Fruit fly (Drosophila melanogaster) whole organism, embryonic: ENCODE data around the gene Cyt-c-p.

ENCODE experiments used
- Bgb ChIP-seq: fragments of 200-800 bp; sonication (Bioruptor generic); IDR thresholded peaks from 2 replicates; pipeline ENCODE4 v1.3.6; 2022; ENCODE audit warnings: missing biosample characterization, missing genetic modification characterization; ENCODE audit not compliant: partially characterized antibody
- Blimp-1 ChIP-seq: fragments of 200-800 bp; sonication (Bioruptor generic); optimal IDR thresholded peaks from 3 replicates; lab custom pipeline; 2018; ENCODE audit warnings: missing biosample characterization, missing genetic modification characterization, mild to moderate bottlenecking, moderate library complexity, missing genetic modification reagents
- CG10147 ChIP-seq: fragments of 200-800 bp; sonication (Bioruptor generic); optimal IDR thresholded peaks from 2 replicates; lab custom pipeline; 2019; ENCODE audit warnings: missing biosample characterization, mild to moderate bottlenecking, missing genetic modification characterization, moderate library complexity
- CG10431 ChIP-seq: fragments of 200-800 bp; sonication (Bioruptor generic); optimal IDR thresholded peaks from 3 replicates; lab custom pipeline; 2018; ENCODE audit warnings: missing biosample characterization, mild to moderate bottlenecking, missing genetic modification characterization
- CG10654 ChIP-seq: fragments of 200-800 bp; sonication (Bioruptor generic); optimal IDR thresholded peaks from 2 replicates; lab custom pipeline; 2016; ENCODE audit warnings: missing biosample characterization, missing genetic modification characterization
- CG12071 ChIP-seq: fragments of 200-800 bp; sonication (Bioruptor generic); optimal IDR thresholded peaks from 3 replicates; lab custom pipeline; 2018; ENCODE audit warnings: missing biosample characterization, mild to moderate bottlenecking, missing genetic modification characterization
- CG15269 ChIP-seq: fragments of 200-800 bp; sonication (Bioruptor generic); optimal IDR thresholded peaks from 2 replicates; lab custom pipeline; 2018; ENCODE audit warnings: missing biosample characterization, mild to moderate bottlenecking, missing genetic modification characterization, moderate library complexity
- CG1602 ChIP-seq: fragments of 200-800 bp; sonication (Bioruptor generic); optimal IDR thresholded peaks from 3 replicates; lab custom pipeline; 2016; ENCODE audit warnings: missing biosample characterization, missing genetic modification characterization
- CG1603 ChIP-seq: fragments of 200-800 bp; sonication (Bioruptor generic); optimal IDR thresholded peaks from 2 replicates; lab custom pipeline; 2019; ENCODE audit warnings: missing biosample characterization, mild to moderate bottlenecking, missing genetic modification characterization, moderate library complexity
- CG16779 ChIP-seq: fragments of 200-800 bp; sonication (Bioruptor generic); IDR thresholded peaks from 2 replicates; pipeline ENCODE4 v1.3.6; 2022; ENCODE audit warnings: missing biosample characterization, missing genetic modification characterization
- CG16815 ChIP-seq: fragments of 200-800 bp; sonication (Bioruptor generic); optimal IDR thresholded peaks from 3 replicates; lab custom pipeline; 2017; ENCODE audit warnings: missing biosample characterization, mild to moderate bottlenecking, missing genetic modification characterization
- CG17361 ChIP-seq: fragments of 200-800 bp; sonication (Bioruptor generic); IDR thresholded peaks from 3 replicates; pipeline ENCODE4 v1.3.6; 2022; ENCODE audit warnings: missing biosample characterization, missing genetic modification characterization
- CG17912 ChIP-seq: fragments of 200-800 bp; sonication (Bioruptor generic); optimal IDR thresholded peaks from 2 replicates; lab custom pipeline; 2018; ENCODE audit warnings: missing biosample characterization, mild to moderate bottlenecking, missing genetic modification characterization
- CG18619 ChIP-seq: fragments of 200-800 bp; sonication (Bioruptor generic); optimal IDR thresholded peaks from 3 replicates; lab custom pipeline; 2017; ENCODE audit warnings: missing biosample characterization, mild to moderate bottlenecking, missing genetic modification characterization
- CG2199 ChIP-seq: fragments of 200-800 bp; sonication (Bioruptor generic); IDR thresholded peaks from 3 replicates; pipeline ENCODE4 v1.3.6; 2022; ENCODE audit warnings: missing biosample characterization, missing genetic modification characterization
- CG32772 ChIP-seq: fragments of 200-800 bp; sonication (Bioruptor generic); IDR thresholded peaks from 2 replicates; pipeline ENCODE4 v1.3.6; 2022; ENCODE audit warnings: missing biosample characterization, missing genetic modification characterization
- CG33557 ChIP-seq: fragments of 200-800 bp; sonication (Bioruptor generic); optimal IDR thresholded peaks from 2 replicates; lab custom pipeline; 2019; ENCODE audit warnings: missing biosample characterization, mild to moderate bottlenecking, missing genetic modification characterization, moderate library complexity
- CG34224 ChIP-seq: fragments of 200-800 bp; sonication (Bioruptor generic); IDR thresholded peaks from 3 replicates; pipeline ENCODE4 v1.3.6; 2022; ENCODE audit warnings: missing biosample characterization, missing genetic modification characterization; ENCODE audit not compliant: partially characterized antibody
- CG4404 ChIP-seq: fragments of 200-800 bp; sonication (Bioruptor generic); IDR thresholded peaks from 2 replicates; pipeline ENCODE4 v1.3.6; 2022; ENCODE audit warnings: missing biosample characterization, missing genetic modification characterization
- CG5953 ChIP-seq: fragments of 200-800 bp; sonication (Bioruptor generic); IDR thresholded peaks from 2 replicates; pipeline ENCODE4 v1.3.6; 2022; ENCODE audit warnings: missing biosample characterization, missing genetic modification characterization
- CG6689 ChIP-seq: fragments of 200-800 bp; sonication (Bioruptor generic); IDR thresholded peaks from 2 replicates; pipeline ENCODE4 v1.3.6; 2022; ENCODE audit warnings: missing biosample characterization, missing genetic modification characterization
- CG6791 ChIP-seq: fragments of 200-800 bp; sonication (Bioruptor generic); IDR thresholded peaks from 3 replicates; pipeline ENCODE4 v1.3.6; 2022; ENCODE audit warnings: missing biosample characterization, missing genetic modification characterization; ENCODE audit not compliant: partially characterized antibody
- CG6854 ChIP-seq: fragments of 200-800 bp; sonication (Bioruptor generic); optimal IDR thresholded peaks from 3 replicates; lab custom pipeline; 2017; ENCODE audit warnings: missing biosample characterization, mild to moderate bottlenecking, missing genetic modification characterization
- CG7372 ChIP-seq: fragments of 200-800 bp; sonication (Bioruptor generic); IDR thresholded peaks from 2 replicates; pipeline ENCODE4 v1.3.6; 2022; ENCODE audit warnings: missing biosample characterization, missing genetic modification characterization
- CG7987 ChIP-seq: fragments of 200-800 bp; sonication (Bioruptor generic); optimal IDR thresholded peaks from 2 replicates; lab custom pipeline; 2018; ENCODE audit warnings: missing biosample characterization, mild to moderate bottlenecking, missing genetic modification characterization, moderate library complexity
- Dek ChIP-seq: fragments of 200-800 bp; sonication (Bioruptor generic); optimal IDR thresholded peaks from 3 replicates; lab custom pipeline; 2019; ENCODE audit warnings: missing biosample characterization, mild to moderate bottlenecking, missing genetic modification characterization, moderate library complexity
- Fer3 ChIP-seq: fragments of 200-800 bp; sonication (Bioruptor generic); optimal IDR thresholded peaks from 2 replicates; lab custom pipeline; 2018; ENCODE audit warnings: missing biosample characterization, mild to moderate bottlenecking, missing genetic modification characterization, moderate library complexity
- Hsf ChIP-seq: fragments of 200-800 bp; sonication (Bioruptor generic); optimal IDR thresholded peaks from 3 replicates; lab custom pipeline; 2016; ENCODE audit warnings: missing biosample characterization, missing genetic modification characterization
- Lim3 ChIP-seq: fragments of 200-800 bp; sonication (Bioruptor generic); IDR thresholded peaks from 2 replicates; pipeline ENCODE4 v1.3.6; 2022; ENCODE audit warnings: missing biosample characterization, missing genetic modification characterization
- Pdp1 ChIP-seq, 2 experiments: fragments of 200-800 bp; sonication (Bioruptor generic); optimal IDR thresholded peaks; 3 replicates each; lab custom pipeline; 2016; ENCODE audit warnings: missing biosample characterization in 2 of 2, missing genetic modification characterization in 2 of 2, mild to moderate bottlenecking in 1 of 2, moderate library complexity in 1 of 2
- caup ChIP-seq: fragments of 200-800 bp; sonication (Bioruptor generic); optimal IDR thresholded peaks from 3 replicates; lab custom pipeline; 2017; ENCODE audit warnings: missing biosample characterization, mild to moderate bottlenecking, missing genetic modification characterization, moderate library complexity; ENCODE audit not compliant: severe bottlenecking
- chinmo ChIP-seq: fragments of 200-800 bp; sonication (Bioruptor generic); IDR thresholded peaks from 4 replicates; pipeline ENCODE4 v1.3.6; 2022; ENCODE audit warnings: missing biosample characterization, missing genetic modification characterization; ENCODE audit not compliant: partially characterized antibody
- cwo ChIP-seq: fragments of 200-800 bp; sonication (Bioruptor generic); optimal IDR thresholded peaks from 3 replicates; lab custom pipeline; 2017; ENCODE audit warnings: missing biosample characterization, missing genetic modification characterization, mild to moderate bottlenecking, moderate library complexity, missing genetic modification reagents
- fd64A ChIP-seq: fragments of 200-800 bp; sonication (Bioruptor generic); optimal IDR thresholded peaks from 3 replicates; lab custom pipeline; 2018; ENCODE audit warnings: missing biosample characterization, mild to moderate bottlenecking, missing genetic modification characterization
- gce ChIP-seq: fragments of 200-800 bp; sonication (Bioruptor generic); IDR thresholded peaks from 3 replicates; pipeline ENCODE4 v1.3.6; 2022; ENCODE audit warnings: missing biosample characterization, missing genetic modification characterization
- gem ChIP-seq: fragments of 200-800 bp; sonication (Bioruptor generic); optimal IDR thresholded peaks from 2 replicates; lab custom pipeline; 2019; ENCODE audit warnings: missing biosample characterization, mild to moderate bottlenecking, missing genetic modification characterization, moderate library complexity
- ind ChIP-seq: fragments of 200-800 bp; sonication (Bioruptor generic); optimal IDR thresholded peaks from 3 replicates; lab custom pipeline; 2016; ENCODE audit warnings: missing biosample characterization, missing genetic modification characterization
- jumu ChIP-seq: fragments of 200-800 bp; sonication (Bioruptor generic); optimal IDR thresholded peaks from 3 replicates; lab custom pipeline; 2016; ENCODE audit warnings: missing biosample characterization, missing genetic modification characterization
- kah ChIP-seq: fragments of 200-800 bp; sonication (Bioruptor generic); optimal IDR thresholded peaks from 2 replicates; lab custom pipeline; 2018; ENCODE audit warnings: missing biosample characterization, mild to moderate bottlenecking, missing genetic modification characterization
- pita ChIP-seq: fragments of 200-800 bp; sonication (Bioruptor generic); optimal IDR thresholded peaks from 2 replicates; lab custom pipeline; 2017; ENCODE audit warnings: missing biosample characterization, mild to moderate bottlenecking, missing genetic modification characterization
- sd ChIP-seq: fragments of 200-800 bp; sonication (Bioruptor generic); optimal IDR thresholded peaks from 3 replicates; lab custom pipeline; 2018; ENCODE audit warnings: missing biosample characterization, mild to moderate bottlenecking, missing genetic modification characterization, moderate library complexity
- sr ChIP-seq: fragments of 200-800 bp; sonication (Bioruptor generic); IDR thresholded peaks from 3 replicates; pipeline ENCODE4 v1.3.6; 2022; ENCODE audit warnings: missing biosample characterization, missing genetic modification characterization
- stwl ChIP-seq: fragments of 200-800 bp; sonication (Bioruptor generic); optimal IDR thresholded peaks from 3 replicates; lab custom pipeline; 2018; ENCODE audit warnings: missing biosample characterization, mild to moderate bottlenecking, missing genetic modification characterization, moderate library complexity
- tin ChIP-seq: fragments of 200-800 bp; sonication (Bioruptor generic); optimal IDR thresholded peaks from 3 replicates; lab custom pipeline; 2016; ENCODE audit warnings: missing biosample characterization, missing genetic modification characterization
- trh ChIP-seq: fragments of 200-800 bp; sonication (Bioruptor generic); optimal IDR thresholded peaks from 2 replicates; lab custom pipeline; 2016; ENCODE audit warnings: missing biosample characterization, missing genetic modification characterization
- yki ChIP-seq: fragments of >200 bp; optimal IDR thresholded peaks from 3 replicates; lab custom pipeline; 2018
- zen2 ChIP-seq: fragments of 200-800 bp; sonication (Bioruptor generic); IDR thresholded peaks from 3 replicates; pipeline ENCODE4 v1.3.6; 2022; ENCODE audit warnings: missing biosample characterization, missing genetic modification characterization; ENCODE audit not compliant: partially characterized antibody
- zf30C ChIP-seq: fragments of 200-800 bp; sonication (Bioruptor generic); optimal IDR thresholded peaks from 3 replicates; lab custom pipeline; 2018; ENCODE audit warnings: missing biosample characterization, mild to moderate bottlenecking, missing genetic modification characterization

Cyt-c-p gene

dm6 chr2L:16760504-16761417, 41.0 kb downstream of the Cyt-c-p start, which contains the start of gene ppk17 (continued):
- TF ChIP-seq CG16815 (GFP tag; lab: Kevin White, UChicago) (no peak), Fer3 (no peak), CG5953 (GFP tag; lab: Robert Waterston, UW) (no peak), Hsf (GFP tag; lab: Kevin White, UChicago) (no peak), CG6791 (GFP tag; lab: Robert Waterston, UW) (no peak), zf30C (GFP tag; lab: Kevin White, UChicago) (no peak), CG12071 (GFP tag; lab: Kevin White, UChicago) (no peak), CG2199 (GFP tag; lab: Robert Waterston, UW) (no peak), Dek (tag; lab: Kevin White, UChicago) (no peak), CG10147 (no peak), CG34224 (GFP tag; lab: Robert Waterston, UW) (no peak), CG7372 (GFP tag; lab: Robert Waterston, UW) (no peak), tin (GFP tag; lab: Kevin White, UChicago) (no peak), pita (no peak), caup (GFP tag; lab: Kevin White, UChicago) (no peak), yki (no peak), CG33557 (no peak), Lim3 (GFP tag; lab: Robert Waterston, UW) (no peak), CG10431 (GFP tag; lab: Kevin White, UChicago) (no peak), CG16779 (GFP tag; lab: Robert Waterston, UW) (no peak), stwl (no peak), fd64A (no peak), CG6854 (GFP tag; lab: Kevin White, UChicago) (no peak), CG18619 (no peak), ind (GFP tag; lab: Kevin White, UChicago) (no peak), chinmo (no peak), CG4404 (GFP tag; lab: Robert Waterston, UW) (no peak), sd (tag; lab: Kevin White, UChicago) (peak; percentile 85), CG15269 (no peak), CG6689 (GFP tag; lab: Robert Waterston, UW) (no peak), Blimp-1 (GFP tag; lab: Kevin White, UChicago) (no peak), kah (GFP tag; lab: Kevin White, UChicago) (no peak), gce (GFP tag; lab: Robert Waterston, UW) (no peak), CG17361 (0 out of 3 replicates have a peak, but pooled peaks have one; percentile 14), CG1602 (no peak), CG7987 (no peak), Bgb (GFP tag; lab: Robert Waterston, UW) (no peak), gem (tag; lab: Kevin White, UChicago) (peak; percentile 22), jumu (GFP tag; lab: Kevin White, UChicago) (no peak), CG10654 (GFP tag; lab: Kevin White, UChicago) (no peak), trh (GFP tag; lab: Kevin White, UChicago) (no peak), CG17912 (GFP tag; lab: Kevin White, UChicago) (no peak), zen2 (GFP tag; lab: Robert Waterston, UW) (no peak), CG32772 (GFP tag; lab: Robert Waterston, UW) (no peak), sr (GFP tag; lab: Robert Waterston, UW) (no peak), CG1603 (no peak), Pdp1 (GFP tag; optimal IDR thresholded peaks at IDR 0.05; lab: Kevin White, UChicago) (peak in 1 of 2 experiments; percentile 6), cwo (GFP tag; lab: Kevin White, UChicago) (no peak)
